Worm (Caenorhabditis elegans) whole organism, young adult: ENCODE measurements around the gene T26H5.9.
A peak's percentile ranks its signal among the peaks of the same experiment; 100 is the strongest.

Experiments
- B0019.2 ChIP-seq: fragments of 200-800 bp; sonication (Bioruptor generic); conservative IDR thresholded peaks from 2 replicates; pipeline ENCODE4 v1.3.6; 2022; ENCODE audit warnings: missing genetic modification reagents, missing genetic modification characterization, missing compliant biosample characterization
- F22D6.2 ChIP-seq: sonication (generic microtip); optimal IDR thresholded peaks from 2 replicates; lab custom pipeline; 2016; ENCODE audit warnings: mild to moderate bottlenecking, missing genetic modification characterization, missing compliant biosample characterization
- F37B4.10 ChIP-seq: fragments of 200-800 bp; sonication (Bioruptor generic); IDR thresholded peaks from 2 replicates; pipeline ENCODE4 v1.3.6; 2022; ENCODE audit warnings: missing genetic modification characterization, missing compliant biosample characterization
- F52B5.7 ChIP-seq: sonication (generic microtip); optimal IDR thresholded peaks from 2 replicates; lab custom pipeline; 2016; ENCODE audit warnings: mild to moderate bottlenecking, missing genetic modification characterization, missing compliant biosample characterization
- F55B11.4 ChIP-seq: sonication (generic microtip); optimal IDR thresholded peaks from 2 replicates; lab custom pipeline; 2016; ENCODE audit warnings: missing compliant biosample characterization, missing genetic modification characterization, borderline replicate concordance; ENCODE audit not compliant: insufficient read depth
- F57A8.1 ChIP-seq: fragments of 200-800 bp; sonication (Bioruptor generic); optimal IDR thresholded peaks from 2 replicates; lab custom pipeline; 2018; ENCODE audit warnings: mild to moderate bottlenecking, missing genetic modification characterization, moderate library complexity, missing compliant biosample characterization
- F57C9.4 ChIP-seq: sonication (generic microtip); optimal IDR thresholded peaks from 2 replicates; lab custom pipeline; 2017; ENCODE audit warnings: mild to moderate bottlenecking, missing genetic modification characterization, missing compliant biosample characterization
- T07F8.4 ChIP-seq: sonication (generic microtip); optimal IDR thresholded peaks from 2 replicates; lab custom pipeline; 2016; ENCODE audit warnings: mild to moderate bottlenecking, missing genetic modification characterization, moderate library complexity, missing compliant biosample characterization
- Y53F4B.3 ChIP-seq: fragments of 200-800 bp; sonication (Bioruptor generic); IDR thresholded peaks from 2 replicates; pipeline ENCODE4 v1.3.6; 2022; ENCODE audit warnings: missing genetic modification reagents, missing genetic modification characterization, missing compliant biosample characterization
- Y56A3A.18 ChIP-seq: fragments of 200-800 bp; sonication (Bioruptor generic); IDR thresholded peaks from 2 replicates; pipeline ENCODE4 v1.3.6; 2022; ENCODE audit warnings: missing genetic modification reagents, missing genetic modification characterization, missing compliant biosample characterization
- Y67H2A.10 ChIP-seq: fragments of 200-800 bp; sonication (Bioruptor generic); conservative IDR thresholded peaks from 2 replicates; pipeline ENCODE4 v1.3.6; 2022; ENCODE audit warnings: missing genetic modification reagents, missing genetic modification characterization, missing compliant biosample characterization
- akir-1 ChIP-seq: fragments of 200-800 bp; sonication (Bioruptor generic); optimal IDR thresholded peaks from 2 replicates; lab custom pipeline; 2018; ENCODE audit warnings: mild to moderate bottlenecking, missing genetic modification characterization, moderate library complexity, missing compliant biosample characterization
- aptf-2 ChIP-seq: fragments of 200-800 bp; sonication (Bioruptor generic); conservative IDR thresholded peaks from 2 replicates; pipeline ENCODE4 v1.3.6; 2022; ENCODE audit warnings: missing genetic modification reagents, missing genetic modification characterization, missing compliant biosample characterization
- atf-7 ChIP-seq: sonication (generic microtip); optimal IDR thresholded peaks from 2 replicates; lab custom pipeline; 2017; ENCODE audit warnings: mild to moderate bottlenecking, missing genetic modification characterization, missing compliant biosample characterization
- attf-6 ChIP-seq: fragments of 200-800 bp; sonication (Bioruptor generic); IDR thresholded peaks from 2 replicates; pipeline ENCODE4 v1.3.6; 2022; ENCODE audit warnings: missing genetic modification reagents, missing genetic modification characterization, missing compliant biosample characterization
- bed-1 ChIP-seq: fragments of 200-800 bp; sonication (Bioruptor generic); IDR thresholded peaks from 2 replicates; pipeline ENCODE4 v1.3.6; 2022; ENCODE audit warnings: missing genetic modification reagents, missing genetic modification characterization, missing compliant biosample characterization
- ccch-3 ChIP-seq: fragments of 200-800 bp; sonication (Bioruptor generic); optimal IDR thresholded peaks from 2 replicates; lab custom pipeline; 2018; ENCODE audit warnings: mild to moderate bottlenecking, missing genetic modification characterization, missing compliant biosample characterization
- cebp-2 ChIP-seq: fragments of 200-800 bp; sonication (Bioruptor generic); IDR thresholded peaks from 2 replicates; pipeline ENCODE4 v1.3.6; 2022; ENCODE audit warnings: missing genetic modification characterization, missing compliant biosample characterization
- ceh-100 ChIP-seq: fragments of 200-800 bp; sonication (Bioruptor generic); IDR thresholded peaks from 2 replicates; pipeline ENCODE4 v1.3.6; 2022; ENCODE audit warnings: missing genetic modification reagents, missing genetic modification characterization, missing compliant biosample characterization
- dox-1 ChIP-seq: fragments of 200-800 bp; sonication (Bioruptor generic); IDR thresholded peaks from 2 replicates; pipeline ENCODE4 v1.3.6; 2022; ENCODE audit warnings: missing genetic modification reagents, missing genetic modification characterization, missing compliant biosample characterization
- egl-18 ChIP-seq: fragments of 200-800 bp; sonication (Bioruptor generic); IDR thresholded peaks from 2 replicates; pipeline ENCODE4 v1.3.6; 2022; ENCODE audit warnings: missing genetic modification reagents, missing genetic modification characterization, missing compliant biosample characterization
- ets-4 ChIP-seq: fragments of 200-800 bp; sonication (Bioruptor generic); optimal IDR thresholded peaks from 2 replicates; lab custom pipeline; 2018; ENCODE audit warnings: mild to moderate bottlenecking, missing genetic modification characterization, missing compliant biosample characterization
- fkh-3 ChIP-seq: sonication (generic microtip); optimal IDR thresholded peaks from 2 replicates; lab custom pipeline; 2016; ENCODE audit warnings: mild to moderate bottlenecking, missing genetic modification characterization, missing compliant biosample characterization
- gei-17 ChIP-seq: fragments of 200-800 bp; sonication (Bioruptor generic); optimal IDR thresholded peaks from 2 replicates; lab custom pipeline; 2018; ENCODE audit warnings: mild to moderate bottlenecking, missing genetic modification characterization, missing compliant biosample characterization
- hlh-12 ChIP-seq: sonication (generic microtip); optimal IDR thresholded peaks from 2 replicates; lab custom pipeline; 2016; ENCODE audit warnings: missing genetic modification characterization, missing compliant biosample characterization
- hmg-1.2 ChIP-seq: fragments of 200-800 bp; sonication (Bioruptor generic); IDR thresholded peaks from 2 replicates; pipeline ENCODE4 v1.3.6; 2022; ENCODE audit warnings: missing genetic modification reagents, missing genetic modification characterization, missing compliant biosample characterization
- hsf-1 ChIP-seq: fragments of 200-800 bp; sonication (Bioruptor generic); IDR thresholded peaks from 2 replicates; pipeline ENCODE4 v1.3.6; 2022; ENCODE audit warnings: missing genetic modification reagents, missing genetic modification characterization, missing compliant biosample characterization
- lin-26 ChIP-seq: fragments of 200-800 bp; sonication (Bioruptor generic); IDR thresholded peaks from 2 replicates; pipeline ENCODE4 v1.3.6; 2022; ENCODE audit warnings: missing genetic modification reagents, missing genetic modification characterization, missing compliant biosample characterization
- lin-35 ChIP-seq, 3 experiments: fragments of 150-350 bp in 2 of 3; sonication (generic microtip) in 1 of 3; optimal IDR thresholded peaks; 2 replicates each; lab custom pipeline; 2014 to 2018; ENCODE audit warnings: missing biosample characterization in 3 of 3, missing genetic modification characterization in 3 of 3, missing genetic modification reagents in 3 of 3
- lin-40 ChIP-seq: sonication (generic microtip); optimal IDR thresholded peaks from 2 replicates; lab custom pipeline; 2016; ENCODE audit warnings: missing genetic modification characterization, mild to moderate bottlenecking, missing compliant biosample characterization, missing genotype, missing genetic modification reagents
- lsl-1 ChIP-seq: fragments of 200-800 bp; sonication (Bioruptor generic); optimal IDR thresholded peaks from 2 replicates; lab custom pipeline; 2018; ENCODE audit warnings: mild to moderate bottlenecking, missing genetic modification characterization, moderate library complexity, missing compliant biosample characterization
- madf-10 ChIP-seq: sonication (generic microtip); optimal IDR thresholded peaks from 2 replicates; lab custom pipeline; 2016; ENCODE audit warnings: mild to moderate bottlenecking, missing genetic modification characterization, missing compliant biosample characterization
- madf-8 ChIP-seq: fragments of 200-800 bp; sonication (Bioruptor generic); conservative IDR thresholded peaks from 2 replicates; pipeline ENCODE4 v1.3.6; 2022; ENCODE audit warnings: missing genetic modification reagents, missing genetic modification characterization, missing compliant biosample characterization
- mxl-1 ChIP-seq: sonication (generic microtip); optimal IDR thresholded peaks from 2 replicates; lab custom pipeline; 2016; ENCODE audit warnings: missing genetic modification characterization, missing compliant biosample characterization
- nfya-1 ChIP-seq: sonication (generic microtip); optimal IDR thresholded peaks from 2 replicates; lab custom pipeline; 2017; ENCODE audit warnings: antibody characterized with exemption, missing compliant biosample characterization, missing genetic modification characterization, borderline replicate concordance; ENCODE audit not compliant: insufficient read depth
- nfyb-1 ChIP-seq: fragments of 200-800 bp; sonication (Bioruptor generic); IDR thresholded peaks from 2 replicates; pipeline ENCODE4 v1.3.6; 2022; ENCODE audit warnings: missing genetic modification reagents, missing genetic modification characterization, missing compliant biosample characterization
- nhr-120 ChIP-seq: fragments of 200-800 bp; sonication (Bioruptor generic); IDR thresholded peaks from 2 replicates; pipeline ENCODE4 v1.3.6; 2022; ENCODE audit warnings: missing genetic modification characterization, missing compliant biosample characterization
- nhr-179 ChIP-seq: sonication (generic microtip); optimal IDR thresholded peaks from 2 replicates; lab custom pipeline; 2016; ENCODE audit warnings: mild to moderate bottlenecking, missing genetic modification characterization, missing compliant biosample characterization
- nhr-27 ChIP-seq: fragments of 200-800 bp; sonication (Bioruptor generic); optimal IDR thresholded peaks from 2 replicates; lab custom pipeline; 2018; ENCODE audit warnings: mild to moderate bottlenecking, missing genetic modification characterization, moderate library complexity, missing compliant biosample characterization
- nhr-80 ChIP-seq: sonication (generic microtip); optimal IDR thresholded peaks from 2 replicates; lab custom pipeline; 2016; ENCODE audit warnings: missing genetic modification characterization, missing compliant biosample characterization
- pha-4 ChIP-seq: fragments of 150-350 bp; sonication (generic microtip); optimal IDR thresholded peaks from 2 replicates; lab custom pipeline; 2014; ENCODE audit warnings: missing biosample characterization, missing genetic modification reagents, missing genetic modification characterization
- rec-8 ChIP-seq, 2 experiments: sonication (generic microtip); optimal IDR thresholded peaks; 2 replicates each; lab custom pipeline; 2016; ENCODE audit warnings: mild to moderate bottlenecking in 2 of 2, missing genetic modification characterization in 2 of 2, missing genetic modification reagents in 2 of 2, missing genotype in 2 of 2, missing biosample characterization in 1 of 2, missing compliant biosample characterization in 1 of 2, moderate library complexity in 1 of 2
- sea-2 ChIP-seq: fragments of 200-800 bp; sonication (Bioruptor generic); IDR thresholded peaks from 2 replicates; pipeline ENCODE4 v1.3.6; 2022; ENCODE audit warnings: missing genetic modification characterization, missing compliant biosample characterization
- snpc-1.1 ChIP-seq: sonication (generic microtip); optimal IDR thresholded peaks from 2 replicates; lab custom pipeline; 2017; ENCODE audit warnings: missing genetic modification characterization, mild to moderate bottlenecking, missing compliant biosample characterization, antibody characterized with exemption, moderate library complexity, missing genotype, missing genetic modification reagents; ENCODE audit not compliant: insufficient read depth
- somi-1 ChIP-seq: fragments of 200-800 bp; sonication (Bioruptor generic); optimal IDR thresholded peaks from 2 replicates; lab custom pipeline; 2018; ENCODE audit warnings: mild to moderate bottlenecking, missing genetic modification characterization, missing compliant biosample characterization
- sptf-2 ChIP-seq: fragments of 200-800 bp; sonication (Bioruptor generic); optimal IDR thresholded peaks from 2 replicates; lab custom pipeline; 2018; ENCODE audit warnings: mild to moderate bottlenecking, missing genetic modification characterization, missing compliant biosample characterization
- ztf-18 ChIP-seq: sonication (generic microtip); optimal IDR thresholded peaks from 2 replicates; lab custom pipeline; 2016; ENCODE audit warnings: missing genotype, mild to moderate bottlenecking, missing genetic modification characterization, missing compliant biosample characterization
- ztf-25 ChIP-seq: fragments of 200-800 bp; sonication (Bioruptor generic); IDR thresholded peaks from 2 replicates; pipeline ENCODE4 v1.3.6; 2022; ENCODE audit warnings: missing genetic modification reagents, missing genetic modification characterization, missing compliant biosample characterization
- ztf-6 ChIP-seq: fragments of 200-800 bp; sonication (Bioruptor generic); IDR thresholded peaks from 2 replicates; pipeline ENCODE4 v1.3.6; 2022; ENCODE audit warnings: missing genetic modification reagents, missing genetic modification characterization, missing compliant biosample characterization

Gene T26H5.9

ce11 chrV:15395347-15395746 lies 49.4 kb upstream of the T26H5.9 start, which contains the start of gene cyb-3 (continued):
- TF ChIP-seq aptf-2 (GFP tag; lab: Robert Waterston, UW): no peak
- no peak for TF ChIP-seq nfya-1 (tag; lab: Kevin White, UChicago)
- TF ChIP-seq ets-4: no peak
- TF ChIP-seq F57A8.1 (GFP tag; lab: Kevin White, UChicago): no peak
- TF ChIP-seq pha-4 (tag; lab: Kevin White, UChicago): no peak
- no peak for TF ChIP-seq gei-17 (GFP tag; lab: Kevin White, UChicago)
- TF ChIP-seq Y53F4B.3 (GFP tag; lab: Robert Waterston, UW): no peak; the same call in 1 of the 2 replicates
- no peak for TF ChIP-seq F37B4.10 (GFP tag; lab: Robert Waterston, UW)
- TF ChIP-seq mxl-1 (tag; lab: Kevin White, UChicago): no peak
- no peak for TF ChIP-seq nhr-80 (tag; lab: Kevin White, UChicago)
- peak; percentile 92 for TF ChIP-seq madf-8 (GFP tag; lab: Robert Waterston, UW)
- no peak for TF ChIP-seq Y56A3A.18
- TF ChIP-seq lin-35 (GFP tag; optimal IDR thresholded peaks at IDR 0.05; lab: Kevin White, UChicago): peak in 1 of 3 experiments; percentile 69
- TF ChIP-seq attf-6 (GFP tag; lab: Robert Waterston, UW): no peak
- no peak for TF ChIP-seq madf-10 (tag; lab: Kevin White, UChicago)
- peak; percentile 55; the same call in 1 of the 2 replicates for TF ChIP-seq hmg-1.2 (GFP tag; lab: Robert Waterston, UW)
- TF ChIP-seq sea-2: no peak
- TF ChIP-seq nhr-179: no peak
- TF ChIP-seq cebp-2 (GFP tag; lab: Robert Waterston, UW): no peak
- TF ChIP-seq F57C9.4: no peak
- no peak for TF ChIP-seq F22D6.2
- TF ChIP-seq nfyb-1 (GFP tag; lab: Robert Waterston, UW): no peak
- no peak for TF ChIP-seq bed-1 (GFP tag; lab: Robert Waterston, UW)
- no peak for TF ChIP-seq atf-7
- TF ChIP-seq lin-40 (tag; lab: Kevin White, UChicago): no peak
- no peak for TF ChIP-seq nhr-27 (tag; lab: Kevin White, UChicago)
- TF ChIP-seq F52B5.7 (tag; lab: Kevin White, UChicago): no peak
- no peak for TF ChIP-seq F55B11.4
- TF ChIP-seq hsf-1 (GFP tag; lab: Robert Waterston, UW): peak; percentile 86
- TF ChIP-seq egl-18 (GFP tag; lab: Robert Waterston, UW): no peak
- TF ChIP-seq Y67H2A.10: no peak
- TF ChIP-seq lin-26 (GFP tag; lab: Robert Waterston, UW): no peak
- no peak for TF ChIP-seq akir-1 (GFP tag; lab: Kevin White, UChicago)
- no peak for TF ChIP-seq snpc-1.1 (tag; lab: Kevin White, UChicago)
- no peak for TF ChIP-seq hlh-12 (tag; lab: Kevin White, UChicago)
- TF ChIP-seq rec-8 (tag; optimal IDR thresholded peaks at IDR 0.05; lab: Kevin White, UChicago): no peak
- TF ChIP-seq dox-1 (GFP tag; lab: Robert Waterston, UW): peak; percentile 60; the same call in 1 of the 2 replicates
- TF ChIP-seq fkh-3 (tag; lab: Kevin White, UChicago): no peak
- no peak for TF ChIP-seq ztf-25 (GFP tag; lab: Robert Waterston, UW)
- no peak for TF ChIP-seq sptf-2
- no peak for TF ChIP-seq ceh-100 (GFP tag; lab: Robert Waterston, UW)
- no peak for TF ChIP-seq somi-1 (GFP tag; lab: Kevin White, UChicago)
- TF ChIP-seq nhr-120: no peak
- TF ChIP-seq B0019.2 (GFP tag; lab: Robert Waterston, UW): peak; percentile 80
- TF ChIP-seq T07F8.4 (tag; lab: Kevin White, UChicago): no peak
- peak; percentile 82 for TF ChIP-seq lsl-1 (GFP tag; lab: Kevin White, UChicago)
- TF ChIP-seq ccch-3: no peak
- TF ChIP-seq ztf-18 (tag; lab: Kevin White, UChicago): peak; percentile 20
- no peak for TF ChIP-seq ztf-6
